Worm (Caenorhabditis elegans) whole organism, L1 larva: ENCODE measurements around the gene K08E4.2.

Experiments
- C34B4.2 ChIP-seq: sonication (generic microtip); optimal IDR thresholded peaks from 2 replicates; lab custom pipeline; 2017; ENCODE audit warnings: mild to moderate bottlenecking, missing genetic modification characterization, missing compliant biosample characterization
- F16B12.6 ChIP-seq: fragments of 150-350 bp; optimal IDR thresholded peaks from 2 replicates; lab custom pipeline; 2014; ENCODE audit warnings: missing biosample characterization, missing genetic modification characterization
- Y116A8C.19 ChIP-seq: sonication (generic microtip); optimal IDR thresholded peaks from 2 replicates; lab custom pipeline; 2016; ENCODE audit warnings: missing compliant biosample characterization, missing genetic modification characterization, borderline replicate concordance
- alr-1 ChIP-seq: fragments of 200-800 bp; sonication (Bioruptor generic); optimal IDR thresholded peaks from 2 replicates; lab custom pipeline; 2018; ENCODE audit warnings: borderline replicate concordance, mild to moderate bottlenecking, missing genetic modification characterization, missing compliant biosample characterization
- blmp-1 ChIP-seq: fragments of 150-350 bp; optimal IDR thresholded peaks from 2 replicates; lab custom pipeline; 2014; ENCODE audit warnings: missing biosample characterization, missing genetic modification characterization
- ceh-63 ChIP-seq: fragments of 200-800 bp; sonication (Bioruptor generic); optimal IDR thresholded peaks from 2 replicates; lab custom pipeline; 2018; ENCODE audit warnings: mild to moderate bottlenecking, missing genetic modification characterization, missing compliant biosample characterization
- ceh-82 ChIP-seq, 3 experiments: fragments of 150-350 bp in 1 of 3; sonication (generic microtip) in 2 of 3; optimal IDR thresholded peaks; 2 replicates each; lab custom pipeline; 2014 to 2017; ENCODE audit warnings: missing biosample characterization in 3 of 3, missing genetic modification characterization in 3 of 3
- ceh-88 ChIP-seq: fragments of 200-800 bp; sonication (Bioruptor generic); IDR thresholded peaks from 2 replicates; pipeline ENCODE4 v1.3.6; 2022; ENCODE audit warnings: missing genetic modification characterization, missing compliant biosample characterization
- ces-1 ChIP-seq: fragments of 150-350 bp; optimal IDR thresholded peaks from 2 replicates; lab custom pipeline; 2014; ENCODE audit warnings: missing biosample characterization, missing genetic modification reagents, missing genetic modification characterization
- dpl-1 ChIP-seq, 3 experiments: fragments of 150-350 bp in 2 of 3; sonication (generic microtip) in 1 of 3; optimal IDR thresholded peaks; 2 replicates each; lab custom pipeline; 2014 to 2017; ENCODE audit warnings: missing biosample characterization in 3 of 3, missing genetic modification characterization in 3 of 3, missing genetic modification reagents in 3 of 3
- dsc-1 ChIP-seq: sonication (generic microtip); optimal IDR thresholded peaks from 2 replicates; lab custom pipeline; 2016; ENCODE audit warnings: mild to moderate bottlenecking, missing genetic modification characterization, missing compliant biosample characterization
- efl-1 ChIP-seq, 4 experiments: fragments of 150-350 bp; optimal IDR thresholded peaks in 3 of 4; peaks in 1 of 4; 1 replicate in 1 of 4; 2 replicates in 3 of 4; lab custom pipeline; 2014; ENCODE audit warnings: missing biosample characterization in 2 of 4, missing genetic modification characterization in 2 of 4, missing genetic modification reagents in 2 of 4
- egl-13 ChIP-seq: sonication (generic microtip); optimal IDR thresholded peaks from 2 replicates; lab custom pipeline; 2016; ENCODE audit warnings: missing genotype, missing genetic modification reagents, missing genetic modification characterization, missing compliant biosample characterization
- egl-27 ChIP-seq, 2 experiments: fragments of 150-350 bp in 1 of 2; sonication (generic microtip); optimal IDR thresholded peaks; 3 replicates each; lab custom pipeline; 2017 to 2018; ENCODE audit warnings: missing biosample characterization in 2 of 2, missing genetic modification characterization in 2 of 2, missing genetic modification reagents in 2 of 2
- elt-3 ChIP-seq, 6 experiments: fragments of 150-350 bp in 1 of 6; sonication (generic microtip); optimal IDR thresholded peaks; 2 replicates each; lab custom pipeline; 2017 to 2018; ENCODE audit warnings: missing biosample characterization in 6 of 6, missing genetic modification characterization in 6 of 6, inconsistent platforms in 1 of 6
- fkh-4 ChIP-seq: sonication (generic microtip); optimal IDR thresholded peaks from 2 replicates; lab custom pipeline; 2016; ENCODE audit warnings: missing compliant biosample characterization, missing genetic modification characterization, borderline replicate concordance
- fos-1 ChIP-seq: fragments of 150-350 bp; optimal IDR thresholded peaks from 2 replicates; lab custom pipeline; 2014; ENCODE audit warnings: missing biosample characterization, missing genetic modification characterization
- hlh-17 ChIP-seq: fragments of 200-800 bp; sonication (Bioruptor generic); optimal IDR thresholded peaks from 2 replicates; lab custom pipeline; 2018; ENCODE audit warnings: missing genetic modification characterization, mild to moderate bottlenecking, missing compliant biosample characterization, moderate library complexity, borderline replicate concordance
- jun-1 ChIP-seq: fragments of 150-350 bp; optimal IDR thresholded peaks from 2 replicates; lab custom pipeline; 2014; ENCODE audit warnings: missing biosample characterization, missing genetic modification reagents, missing genetic modification characterization
- lin-35 ChIP-seq, 2 experiments: fragments of 150-350 bp; optimal IDR thresholded peaks; 2 replicates each; lab custom pipeline; 2014; ENCODE audit warnings: missing biosample characterization in 2 of 2, missing genetic modification characterization in 2 of 2, missing genetic modification reagents in 2 of 2
- lin-39 ChIP-seq: fragments of 150-350 bp; optimal IDR thresholded peaks from 2 replicates; lab custom pipeline; 2014; ENCODE audit warnings: missing biosample characterization, missing genetic modification reagents, missing genetic modification characterization
- lir-3 ChIP-seq: sonication (generic microtip); optimal IDR thresholded peaks from 2 replicates; lab custom pipeline; 2016; ENCODE audit warnings: mild to moderate bottlenecking, missing genetic modification characterization, moderate library complexity, missing compliant biosample characterization; ENCODE audit not compliant: poor library complexity
- lsy-2 ChIP-seq, 2 experiments: fragments of 150-350 bp; optimal IDR thresholded peaks; 2 replicates each; lab custom pipeline; 2014; ENCODE audit warnings: missing biosample characterization in 2 of 2, missing genetic modification characterization in 2 of 2
- mab-9 ChIP-seq: fragments of 200-800 bp; sonication (Bioruptor generic); IDR thresholded peaks from 2 replicates; pipeline ENCODE4 v1.3.6; 2022; ENCODE audit warnings: missing genetic modification reagents, missing genetic modification characterization, missing compliant biosample characterization
- mdl-1 ChIP-seq, 2 experiments: fragments of 150-350 bp; optimal IDR thresholded peaks; 2 replicates each; lab custom pipeline; 2014 to 2017; ENCODE audit warnings: missing biosample characterization in 2 of 2, missing genetic modification characterization in 2 of 2, inconsistent platforms in 1 of 2
- mef-2 ChIP-seq: fragments of 150-350 bp; optimal IDR thresholded peaks from 2 replicates; lab custom pipeline; 2014; ENCODE audit warnings: missing biosample characterization, missing genetic modification characterization
- nhr-11 ChIP-seq: fragments of 150-350 bp; optimal IDR thresholded peaks from 2 replicates; lab custom pipeline; 2014; ENCODE audit warnings: missing biosample characterization, missing genetic modification characterization
- nhr-20 ChIP-seq: sonication (generic microtip); optimal IDR thresholded peaks from 2 replicates; lab custom pipeline; 2016; ENCODE audit warnings: mild to moderate bottlenecking, missing genetic modification characterization, missing compliant biosample characterization
- nhr-237 ChIP-seq: fragments of 150-350 bp; optimal IDR thresholded peaks from 2 replicates; lab custom pipeline; 2014; ENCODE audit warnings: missing biosample characterization, missing genetic modification characterization
- nhr-28 ChIP-seq: fragments of 150-350 bp; optimal IDR thresholded peaks from 2 replicates; lab custom pipeline; 2014; ENCODE audit warnings: missing biosample characterization, missing genetic modification characterization
- nhr-47 ChIP-seq: sonication (generic microtip); optimal IDR thresholded peaks from 2 replicates; lab custom pipeline; 2016; ENCODE audit warnings: mild to moderate bottlenecking, missing genetic modification characterization, moderate library complexity, missing compliant biosample characterization
- nhr-71 ChIP-seq: sonication (generic microtip); optimal IDR thresholded peaks from 2 replicates; lab custom pipeline; 2016; ENCODE audit warnings: mild to moderate bottlenecking, missing genetic modification characterization, moderate library complexity, missing compliant biosample characterization
- nhr-76 ChIP-seq: sonication (generic microtip); optimal IDR thresholded peaks from 2 replicates; lab custom pipeline; 2017; ENCODE audit warnings: missing biosample characterization, missing genetic modification characterization
- nhr-84 ChIP-seq: sonication (generic microtip); optimal IDR thresholded peaks from 2 replicates; lab custom pipeline; 2017; ENCODE audit warnings: missing biosample characterization, missing genetic modification characterization
- pag-3 ChIP-seq: sonication (generic microtip); optimal IDR thresholded peaks from 2 replicates; lab custom pipeline; 2017; ENCODE audit warnings: missing genetic modification characterization, mild to moderate bottlenecking, missing compliant biosample characterization, antibody characterized with exemption, borderline replicate concordance; ENCODE audit not compliant: insufficient read depth
- skn-1 ChIP-seq: fragments of 150-350 bp; optimal IDR thresholded peaks from 2 replicates; lab custom pipeline; 2014; ENCODE audit warnings: missing biosample characterization, missing genetic modification characterization
- snpc-4 ChIP-seq: fragments of 150-350 bp; optimal IDR thresholded peaks from 2 replicates; lab custom pipeline; 2014; ENCODE audit warnings: missing biosample characterization, missing genetic modification characterization
- snu-23 ChIP-seq: sonication (generic microtip); optimal IDR thresholded peaks from 2 replicates; lab custom pipeline; 2016; ENCODE audit warnings: missing genetic modification characterization, missing compliant biosample characterization
- sup-37 ChIP-seq: fragments of 200-800 bp; sonication (Bioruptor generic); optimal IDR thresholded peaks from 2 replicates; lab custom pipeline; 2018; ENCODE audit warnings: mild to moderate bottlenecking, missing genetic modification characterization, missing compliant biosample characterization
- swsn-7 ChIP-seq: sonication (generic microtip); optimal IDR thresholded peaks from 2 replicates; lab custom pipeline; 2016; ENCODE audit warnings: missing genetic modification characterization, missing compliant biosample characterization
- tbx-2 ChIP-seq: sonication (generic microtip); optimal IDR thresholded peaks from 2 replicates; lab custom pipeline; 2016; ENCODE audit warnings: missing genetic modification characterization, missing compliant biosample characterization
- unc-98 ChIP-seq: fragments of 200-800 bp; sonication (Bioruptor generic); IDR thresholded peaks from 2 replicates; pipeline ENCODE4 v1.3.6; 2022; ENCODE audit warnings: missing genetic modification characterization, missing compliant biosample characterization
- zag-1 ChIP-seq: fragments of 150-350 bp; optimal IDR thresholded peaks from 2 replicates; lab custom pipeline; 2014; ENCODE audit warnings: missing biosample characterization, missing genetic modification characterization
- ztf-4 ChIP-seq: fragments of 150-350 bp; optimal IDR thresholded peaks from 2 replicates; lab custom pipeline; 2014; ENCODE audit warnings: missing biosample characterization, missing genetic modification characterization

Gene K08E4.2

DNA sequence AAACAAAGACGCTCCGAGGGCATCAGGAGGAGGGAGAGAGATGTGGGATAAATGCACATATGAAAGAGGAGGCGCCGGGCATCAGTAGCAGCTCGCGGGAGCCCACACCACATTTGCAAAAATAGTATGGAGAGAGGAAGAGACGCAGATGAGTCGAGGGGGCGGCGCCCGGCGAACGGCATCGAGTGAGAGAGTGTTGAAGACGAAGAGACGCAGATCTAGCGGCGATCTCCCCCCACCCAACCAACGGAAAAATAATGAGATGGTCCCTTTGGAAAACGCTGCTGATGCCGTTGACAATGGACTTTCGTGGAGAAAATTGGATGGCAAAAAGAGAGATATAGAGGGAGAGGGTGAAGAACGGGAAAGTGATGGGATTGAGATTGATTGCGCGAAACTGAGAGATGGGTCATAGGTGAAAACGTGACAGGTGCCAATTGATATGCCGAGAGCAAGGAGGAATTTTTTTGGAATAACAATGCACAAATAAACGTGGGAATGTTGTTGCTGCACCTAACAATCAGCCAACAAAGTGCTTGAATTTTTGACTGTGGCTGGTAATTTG lies 43.9 kb downstream of the K08E4.2 start (continued):
- peak; percentile 43 for TF ChIP-seq snu-23 (GFP tag; lab: Kevin White, UChicago)
- TF ChIP-seq lsy-2 (tag; optimal IDR thresholded peaks at IDR 0.05; lab: Kevin White, UChicago) = peak in 1 of 2 experiments; percentile 22
- no peak for TF ChIP-seq egl-27 (tag; optimal IDR thresholded peaks at IDR 0.05; lab: Kevin White, UChicago)
- no peak for TF ChIP-seq fkh-4 (tag; lab: Kevin White, UChicago)
- TF ChIP-seq ceh-63 (GFP tag; lab: Kevin White, UChicago) = no peak
- TF ChIP-seq mab-9 (GFP tag; lab: Robert Waterston, UW) = no peak
- peak in 1 of 2 experiments; percentile 14 for TF ChIP-seq mdl-1 (tag; optimal IDR thresholded peaks at IDR 0.05; lab: Kevin White, UChicago)
- TF ChIP-seq ces-1 = no peak

DNA sequence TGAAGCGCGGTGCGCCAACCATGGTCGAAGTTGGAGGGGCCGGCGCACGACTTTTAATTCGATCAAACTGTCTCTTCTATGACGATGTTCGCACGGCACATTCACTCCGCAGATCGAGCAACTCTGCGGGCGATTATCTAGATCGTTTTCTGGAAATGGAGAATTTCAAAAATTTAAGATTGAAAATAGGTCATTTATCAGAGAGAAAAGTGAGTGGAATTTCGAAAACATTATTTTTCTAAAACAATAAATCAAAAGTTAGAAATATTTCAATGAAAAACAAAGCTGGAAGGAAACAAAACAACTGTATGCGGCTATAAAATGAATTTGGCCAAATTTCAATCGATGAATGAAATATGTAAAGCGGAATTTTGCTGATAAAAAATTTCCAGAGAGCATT lies 45.6 kb downstream of the K08E4.2 start, which contains the start of the genes ZK617.26 and unc-22:
ZK617.26 (minus strand) TSS at position 101 of the 400 bp plus-strand sequence.
unc-22 (minus strand) TSS at position 149 of the 400 bp plus-strand sequence.
- TF ChIP-seq dsc-1 (no peak), blmp-1 (tag; lab: Kevin White, UChicago) (no peak), hlh-17 (GFP tag; lab: Kevin White, UChicago) (no peak), ces-1 (no peak), ztf-4 (tag; lab: Kevin White, UChicago) (no peak), Y116A8C.19 (tag; lab: Kevin White, UChicago) (no peak), efl-1 (optimal IDR thresholded peaks at IDR 0.05; lab: Kevin White, UChicago) (no peak), efl-1 (GFP tag; optimal IDR thresholded peaks at IDR 0.05 in 1 of 2; lab: Kevin White, UChicago) (no peak), nhr-71 (tag; lab: Kevin White, UChicago) (no peak), lin-39 (tag; lab: Kevin White, UChicago) (no peak), C34B4.2 (tag; lab: Kevin White, UChicago) (no peak), ceh-88 (no peak), nhr-84 (tag; lab: Kevin White, UChicago) (no peak), skn-1 (tag; lab: Kevin White, UChicago) (no peak), lir-3 (tag; lab: Kevin White, UChicago) (no peak), lsy-2 (tag; optimal IDR thresholded peaks at IDR 0.05; lab: Kevin White, UChicago) (no peak), F16B12.6 (tag; lab: Kevin White, UChicago) (no peak), nhr-47 (tag; lab: Kevin White, UChicago) (no peak), nhr-237 (tag; lab: Kevin White, UChicago) (no peak), zag-1 (tag; lab: Kevin White, UChicago) (no peak)

DNA sequence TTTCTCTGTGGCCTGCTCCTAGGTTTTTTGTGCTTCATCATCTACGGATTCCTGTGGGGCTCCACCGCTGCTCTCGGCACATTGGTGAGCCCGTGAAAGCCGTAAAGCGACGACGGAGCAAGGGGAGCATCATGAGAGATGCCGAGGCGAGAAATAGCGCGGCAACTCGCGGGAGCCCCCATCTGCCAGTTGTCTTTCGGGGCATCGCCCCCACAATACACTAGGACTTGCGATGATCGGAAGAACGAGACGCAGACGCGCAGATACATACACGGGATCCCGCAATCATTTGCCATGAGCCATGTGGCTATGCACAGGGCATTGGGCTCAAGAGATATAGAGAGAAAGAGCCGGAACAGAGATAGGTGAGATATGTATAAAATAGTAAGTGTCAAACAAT lies 46.1 kb downstream of the K08E4.2 start:
- TF ChIP-seq skn-1 (tag; lab: Kevin White, UChicago) (no peak), lin-35 (GFP tag; optimal IDR thresholded peaks at IDR 0.05; lab: Kevin White, UChicago) (no peak), sup-37 (GFP tag; lab: Kevin White, UChicago) (peak; percentile 36), lin-39 (tag; lab: Kevin White, UChicago) (peak; percentile 8), snu-23 (GFP tag; lab: Kevin White, UChicago) (peak; percentile 41), mdl-1 (tag; optimal IDR thresholded peaks at IDR 0.05; lab: Kevin White, UChicago) (peak in 1 of 2 experiments; percentile 35), dpl-1 (GFP tag; optimal IDR thresholded peaks at IDR 0.05; lab: Kevin White, UChicago) (no peak), tbx-2 (tag; lab: Kevin White, UChicago) (peak; percentile 38), elt-3 (tag; optimal IDR thresholded peaks at IDR 0.05; lab: Kevin White, UChicago) (no peak), nhr-11 (tag; lab: Kevin White, UChicago) (no peak), lsy-2 (tag; optimal IDR thresholded peaks at IDR 0.05; lab: Kevin White, UChicago) (peak in 1 of 2 experiments; percentile 43), ceh-82 (tag; optimal IDR thresholded peaks at IDR 0.05; lab: Kevin White, UChicago) (no peak), fos-1 (no peak), ceh-88 (no peak), mef-2 (no peak), nhr-28 (no peak), pag-3 (tag; lab: Kevin White, UChicago) (peak; percentile 97), unc-98 (peak; percentile 42; the same call in 1 of the 2 replicates), swsn-7 (tag; lab: Kevin White, UChicago) (peak; percentile 22), alr-1 (tag; lab: Kevin White, UChicago) (no peak), nhr-76 (tag; lab: Kevin White, UChicago) (no peak), nhr-20 (peak; percentile 30), egl-13 (tag; lab: Kevin White, UChicago) (no peak), C34B4.2 (tag; lab: Kevin White, UChicago) (no peak), jun-1 (tag; lab: Kevin White, UChicago) (no peak), nhr-84 (tag; lab: Kevin White, UChicago) (no peak), fkh-4 (tag; lab: Kevin White, UChicago) (no peak), egl-27 (tag; optimal IDR thresholded peaks at IDR 0.05; lab: Kevin White, UChicago) (no peak), snpc-4 (tag; lab: Kevin White, UChicago) (no peak), zag-1 (tag; lab: Kevin White, UChicago) (no peak), efl-1 (optimal IDR thresholded peaks at IDR 0.05; lab: Kevin White, UChicago) (peak; percentile 6 to 24), efl-1 (GFP tag; optimal IDR thresholded peaks at IDR 0.05 in 1 of 2; lab: Kevin White, UChicago) (peak; percentile 14 to 90), mab-9 (GFP tag; lab: Robert Waterston, UW) (no peak)
